Worm (Caenorhabditis elegans) whole organism, mixed stage, embryonic: ENCODE data around the gene C48B4.11.

ENCODE experiments used
- elt-1 ChIP-seq: sonication (generic microtip); optimal IDR thresholded peaks from 2 replicates; lab custom pipeline; 2017; ENCODE audit warnings: missing genetic modification characterization, mild to moderate bottlenecking, missing compliant biosample characterization, antibody characterized with exemption, moderate library complexity, borderline replicate concordance; ENCODE audit not compliant: insufficient read depth
- lin-13 ChIP-seq: fragments of 150-350 bp; optimal IDR thresholded peaks from 2 replicates; lab custom pipeline; 2014; ENCODE audit warnings: missing biosample characterization, missing genetic modification characterization
- lin-32 ChIP-seq: fragments of 200-800 bp; sonication (Bioruptor generic); optimal IDR thresholded peaks from 2 replicates; lab custom pipeline; 2018; ENCODE audit warnings: mild to moderate bottlenecking, missing genetic modification characterization, missing compliant biosample characterization
- mep-1 ChIP-seq: fragments of 150-350 bp; optimal IDR thresholded peaks from 2 replicates; lab custom pipeline; 2017; ENCODE audit warnings: missing biosample characterization, missing genetic modification reagents, missing genetic modification characterization, inconsistent platforms
- nhr-12 ChIP-seq: fragments of 150-350 bp; optimal IDR thresholded peaks from 2 replicates; lab custom pipeline; 2014; ENCODE audit warnings: missing biosample characterization, missing genetic modification characterization
- nhr-28 ChIP-seq: fragments of 150-350 bp; optimal IDR thresholded peaks from 2 replicates; lab custom pipeline; 2014; ENCODE audit warnings: missing biosample characterization, missing genetic modification characterization
- pha-4 ChIP-seq: fragments of 150-350 bp; optimal IDR thresholded peaks from 2 replicates; lab custom pipeline; 2018; ENCODE audit warnings: missing biosample characterization, missing genetic modification reagents, missing genetic modification characterization

ce11 chrIII:9582240-9582639 is 16.3 kb upstream of the C48B4.11 start, which contains the start of gene C48B4.3:
- TF ChIP-seq nhr-28 (tag; lab: Kevin White, UChicago) (no peak), lin-32 (GFP tag; lab: Kevin White, UChicago) (no peak), elt-1 (tag; lab: Kevin White, UChicago) (no peak), mep-1 (tag; lab: Kevin White, UChicago) (no peak), lin-13 (tag; lab: Kevin White, UChicago) (no peak), pha-4 (tag; lab: Kevin White, UChicago) (no peak), nhr-12 (no peak)
